Worm (Caenorhabditis elegans): ENCODE data around the gene gtf-2A2.

gtf-2A2 gene

DNA sequence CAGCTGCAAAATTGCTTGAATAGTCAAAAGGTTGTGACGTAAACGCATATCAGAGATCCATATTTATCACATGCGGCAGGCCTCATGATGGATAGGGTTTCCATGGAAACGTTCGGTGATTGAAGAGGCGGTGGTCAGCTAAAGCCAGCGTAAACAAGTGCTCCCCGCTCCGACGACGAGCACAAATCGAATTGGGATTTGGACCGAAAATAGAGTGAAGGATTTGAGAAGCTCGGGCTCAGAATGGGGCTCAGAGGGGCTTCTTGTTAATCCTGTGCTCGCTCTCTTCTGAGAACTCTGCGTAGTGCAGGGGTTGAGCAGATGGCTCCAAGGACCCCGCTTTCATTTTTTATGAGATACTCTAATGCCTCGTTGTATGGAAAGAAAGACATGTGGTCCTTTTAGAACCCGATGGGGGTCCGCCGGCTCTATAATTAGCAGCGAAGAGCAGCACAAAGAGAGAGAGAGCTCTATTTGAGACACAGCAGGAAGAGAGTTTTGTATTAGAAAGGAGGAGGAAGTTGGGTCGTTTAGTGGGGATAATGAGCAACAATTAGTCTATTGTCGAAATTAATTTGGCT is 8.6 kb upstream of the gtf-2A2 start:
- peak; percentile 67 for TF ChIP-seq cnd-1 (tag; optimal IDR thresholded peaks at IDR 0.05)
- peak; percentile 73 for TF ChIP-seq ces-1 (GFP tag; optimal IDR thresholded peaks at IDR 0.05)
- peak; percentile 24 for TF ChIP-seq tbx-8 (GFP tag; optimal IDR thresholded peaks at IDR 0.05)
- peak; percentile 34 for TF ChIP-seq sptf-1 (tag; optimal IDR thresholded peaks at IDR 0.05)
- TF ChIP-seq ceh-83 (GFP tag; optimal IDR thresholded peaks at IDR 0.05) = no peak
- TF ChIP-seq ceh-43 (GFP tag; optimal IDR thresholded peaks at IDR 0.05) = peak; percentile 65
- TF ChIP-seq ham-2 (GFP tag; optimal IDR thresholded peaks at IDR 0.05) = no peak
- no peak for TF ChIP-seq lsy-2 (tag; optimal IDR thresholded peaks at IDR 0.05)

DNA sequence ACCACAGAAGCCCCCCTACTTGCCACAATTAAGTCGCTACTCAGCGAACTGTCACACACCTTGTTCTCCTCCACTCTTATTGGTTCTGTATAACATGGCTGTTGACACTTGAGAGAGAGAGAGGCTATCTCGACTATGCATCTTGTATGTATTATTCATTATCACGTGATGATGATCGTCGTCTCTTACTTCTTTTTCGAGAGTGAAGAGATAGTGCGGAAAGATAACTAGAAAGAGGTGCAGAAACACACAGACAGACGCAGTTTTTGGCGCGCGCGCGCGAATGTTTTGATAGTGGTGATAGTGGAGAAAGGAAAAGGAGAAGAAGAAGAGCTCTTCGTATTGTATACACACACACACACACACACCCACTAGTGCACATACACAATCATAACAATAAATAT is 7.6 kb upstream of the gtf-2A2 start:
- TF ChIP-seq nhr-2 (tag; optimal IDR thresholded peaks at IDR 0.05) = peak; percentile 56
- peak; percentile 73 for TF ChIP-seq ham-2 (GFP tag; optimal IDR thresholded peaks at IDR 0.05)
- no peak for TF ChIP-seq ceh-83 (GFP tag; optimal IDR thresholded peaks at IDR 0.05)
- TF ChIP-seq nhr-237 (tag; optimal IDR thresholded peaks at IDR 0.05) = peak; percentile 9
- no peak for TF ChIP-seq cnd-1 (tag; optimal IDR thresholded peaks at IDR 0.05)
- no peak for TF ChIP-seq blmp-1 (tag; optimal IDR thresholded peaks at IDR 0.05)
- TF ChIP-seq hlh-1 (tag; optimal IDR thresholded peaks at IDR 0.05) = no peak
- no peak for TF ChIP-seq flh-1 (GFP tag; optimal IDR thresholded peaks at IDR 0.05)
- TF ChIP-seq nhr-76 (tag; optimal IDR thresholded peaks at IDR 0.05) = no peak
- TF ChIP-seq unc-120 (tag; optimal IDR thresholded peaks at IDR 0.05; ENCODE audit: poor library complexity, severe bottlenecking) = no peak
- no peak for TF ChIP-seq snpc-4 (tag; optimal IDR thresholded peaks at IDR 0.05)
- TF ChIP-seq bed-3 (GFP tag; optimal IDR thresholded peaks at IDR 0.05) = no peak
- TF ChIP-seq ztf-11 (tag; optimal IDR thresholded peaks at IDR 0.05) = no peak
- no peak for TF ChIP-seq sem-2 (GFP tag; optimal IDR thresholded peaks at IDR 0.05)
- TF ChIP-seq pha-4 (tag; optimal IDR thresholded peaks at IDR 0.05) = peak; percentile 72
- no peak for TF ChIP-seq ces-1 (GFP tag; optimal IDR thresholded peaks at IDR 0.05)
- no peak for TF ChIP-seq elt-3 (tag; optimal IDR thresholded peaks at IDR 0.05)
- TF ChIP-seq ceh-39 (tag; optimal IDR thresholded peaks at IDR 0.05) = no peak
- no peak for TF ChIP-seq sptf-1 (tag; optimal IDR thresholded peaks at IDR 0.05)
- peak; percentile 85 for TF ChIP-seq elt-1 (tag; optimal IDR thresholded peaks at IDR 0.05; ENCODE audit: borderline replicate concordance, insufficient read depth)
- TF ChIP-seq lin-32 (GFP tag; optimal IDR thresholded peaks at IDR 0.05) = no peak
- no peak for TF ChIP-seq lin-13 (tag; optimal IDR thresholded peaks at IDR 0.05)
- TF ChIP-seq unc-62 (GFP tag; optimal IDR thresholded peaks at IDR 0.05) = peak; percentile 77
- no peak for TF ChIP-seq ceh-43 (GFP tag; optimal IDR thresholded peaks at IDR 0.05)
- TF ChIP-seq mep-1 (tag; optimal IDR thresholded peaks at IDR 0.05) = peak; percentile 18
- TF ChIP-seq mab-5 (tag; optimal IDR thresholded peaks at IDR 0.05) = no peak
- TF ChIP-seq zip-8 (tag; optimal IDR thresholded peaks at IDR 0.05) = no peak
- TF ChIP-seq nhr-12 (tag; optimal IDR thresholded peaks at IDR 0.05) = no peak
- peak; percentile 6 for TF ChIP-seq tbx-8 (GFP tag; optimal IDR thresholded peaks at IDR 0.05)
- no peak for TF ChIP-seq lsy-2 (tag; optimal IDR thresholded peaks at IDR 0.05)
- TF ChIP-seq drap-1 (GFP tag; optimal IDR thresholded peaks at IDR 0.05) = no peak
- TF ChIP-seq M03D4.4 (tag; optimal IDR thresholded peaks at IDR 0.05) = no peak
- TF ChIP-seq mls-2 (tag; optimal IDR thresholded peaks at IDR 0.05) = no peak
- no peak for TF ChIP-seq unc-39 (tag; optimal IDR thresholded peaks at IDR 0.05)
- no peak for TF ChIP-seq nhr-28 (tag; optimal IDR thresholded peaks at IDR 0.05)

- TF ChIP-seq ces-1 (GFP tag; optimal IDR thresholded peaks at IDR 0.05) (peak; percentile 81), zip-8 (tag; optimal IDR thresholded peaks at IDR 0.05) (no peak), blmp-1 (tag; optimal IDR thresholded peaks at IDR 0.05) (no peak), elt-1 (tag; optimal IDR thresholded peaks at IDR 0.05; ENCODE audit: borderline replicate concordance, insufficient read depth) (no peak), mep-1 (tag; optimal IDR thresholded peaks at IDR 0.05) (peak; percentile 42), snpc-4 (tag; optimal IDR thresholded peaks at IDR 0.05) (no peak), sptf-1 (tag; optimal IDR thresholded peaks at IDR 0.05) (peak; percentile 14), hlh-1 (tag; optimal IDR thresholded peaks at IDR 0.05) (no peak), flh-1 (GFP tag; optimal IDR thresholded peaks at IDR 0.05) (no peak), bed-3 (GFP tag; optimal IDR thresholded peaks at IDR 0.05) (no peak), lin-13 (tag; optimal IDR thresholded peaks at IDR 0.05) (no peak), drap-1 (GFP tag; optimal IDR thresholded peaks at IDR 0.05) (no peak), ceh-83 (GFP tag; optimal IDR thresholded peaks at IDR 0.05) (peak; percentile 32), nhr-76 (tag; optimal IDR thresholded peaks at IDR 0.05) (no peak), ceh-39 (tag; optimal IDR thresholded peaks at IDR 0.05) (peak; percentile 70), unc-120 (tag; optimal IDR thresholded peaks at IDR 0.05; ENCODE audit: poor library complexity, severe bottlenecking) (peak; percentile 4), nhr-237 (tag; optimal IDR thresholded peaks at IDR 0.05) (peak; percentile 36), elt-3 (tag; optimal IDR thresholded peaks at IDR 0.05) (no peak), unc-62 (GFP tag; optimal IDR thresholded peaks at IDR 0.05) (no peak), lsy-2 (tag; optimal IDR thresholded peaks at IDR 0.05) (peak; percentile 44), lin-32 (GFP tag; optimal IDR thresholded peaks at IDR 0.05) (no peak)
These were observed 1.5 kb downstream of the gtf-2A2 start, which contains the start of gene pqn-80 for ce11 chrIII:12625875-12626649. pqn-80 (plus strand) TSS chrIII:12626568.
